Fruit fly (Drosophila melanogaster) whole organism, pupa: ENCODE data around the gene CG11035.

Source experiments
- CG10348 ChIP-seq: fragments of 200-800 bp; sonication (Bioruptor generic); IDR thresholded peaks from 2 replicates; pipeline ENCODE4 v1.3.6; 2022; ENCODE audit warnings: missing biosample characterization, missing genetic modification characterization
- CG12605 ChIP-seq: fragments of 200-800 bp; sonication (Bioruptor generic); IDR thresholded peaks from 2 replicates; pipeline ENCODE4 v1.3.6; 2022; ENCODE audit warnings: missing biosample characterization, missing genetic modification characterization
- CG13204 ChIP-seq: fragments of 200-800 bp; sonication (Bioruptor generic); optimal IDR thresholded peaks from 2 replicates; lab custom pipeline; 2018; ENCODE audit warnings: missing biosample characterization, mild to moderate bottlenecking, missing genetic modification characterization, moderate library complexity
- CG14655 ChIP-seq: fragments of 200-800 bp; sonication (Bioruptor generic); optimal IDR thresholded peaks from 3 replicates; lab custom pipeline; 2017; ENCODE audit warnings: mild to moderate bottlenecking, missing biosample characterization, missing genetic modification reagents, missing genetic modification characterization
- CG15710 ChIP-seq: fragments of 200-800 bp; sonication (Bioruptor generic); optimal IDR thresholded peaks from 2 replicates; lab custom pipeline; 2018; ENCODE audit warnings: missing biosample characterization, mild to moderate bottlenecking, missing genetic modification characterization, moderate library complexity
- CG17806 ChIP-seq: fragments of 200-800 bp; sonication (Bioruptor generic); optimal IDR thresholded peaks from 2 replicates; lab custom pipeline; 2018; ENCODE audit warnings: missing biosample characterization, mild to moderate bottlenecking, missing genetic modification characterization, moderate library complexity
- CG32121 ChIP-seq: fragments of 200-800 bp; sonication (Bioruptor generic); IDR thresholded peaks from 2 replicates; pipeline ENCODE4 v1.3.6; 2022; ENCODE audit warnings: missing biosample characterization, missing genetic modification characterization
- CG34367 ChIP-seq: fragments of 200-800 bp; sonication (Bioruptor generic); optimal IDR thresholded peaks from 2 replicates; lab custom pipeline; 2018; ENCODE audit warnings: missing biosample characterization, mild to moderate bottlenecking, missing genetic modification characterization
- CG4496 ChIP-seq: fragments of 200-800 bp; sonication (Bioruptor generic); IDR thresholded peaks from 3 replicates; pipeline ENCODE4 v1.3.6; 2022; ENCODE audit warnings: missing biosample characterization, missing genetic modification characterization
- CG8159 ChIP-seq: fragments of 200-800 bp; sonication (Bioruptor generic); optimal IDR thresholded peaks from 3 replicates; lab custom pipeline; 2018; ENCODE audit warnings: missing biosample characterization, mild to moderate bottlenecking, missing genetic modification characterization, moderate library complexity
- CG8301 ChIP-seq: fragments of 200-800 bp; sonication (Bioruptor generic); optimal IDR thresholded peaks from 2 replicates; lab custom pipeline; 2018; ENCODE audit warnings: missing biosample characterization, mild to moderate bottlenecking, missing genetic modification characterization
- CG9948 ChIP-seq: fragments of 200-800 bp; sonication (Bioruptor generic); optimal IDR thresholded peaks from 2 replicates; lab custom pipeline; 2018; ENCODE audit warnings: missing biosample characterization, mild to moderate bottlenecking, missing genetic modification characterization, moderate library complexity
- D1 ChIP-seq: fragments of 200-800 bp; sonication (Bioruptor generic); optimal IDR thresholded peaks from 2 replicates; lab custom pipeline; 2018; ENCODE audit warnings: missing biosample characterization, mild to moderate bottlenecking, missing genetic modification characterization, moderate library complexity
- EcR ChIP-seq: fragments of 200-800 bp; sonication (Bioruptor generic); optimal IDR thresholded peaks from 3 replicates; lab custom pipeline; 2019; ENCODE audit warnings: missing biosample characterization, missing genetic modification characterization, mild to moderate bottlenecking, moderate library complexity, missing genetic modification reagents
- Ets98B ChIP-seq: fragments of 200-800 bp; sonication (Bioruptor generic); IDR thresholded peaks from 2 replicates; pipeline ENCODE4 v1.3.6; 2022; ENCODE audit warnings: missing biosample characterization, missing genetic modification characterization
- Pif1A ChIP-seq: fragments of 200-800 bp; sonication (Bioruptor generic); optimal IDR thresholded peaks from 3 replicates; lab custom pipeline; 2016; ENCODE audit warnings: missing biosample characterization, missing genetic modification characterization
- Pif1B ChIP-seq: fragments of 200-800 bp; sonication (Bioruptor generic); optimal IDR thresholded peaks from 3 replicates; lab custom pipeline; 2016; ENCODE audit warnings: missing biosample characterization, missing genetic modification characterization
- Snoo ChIP-seq: fragments of 200-800 bp; sonication (Bioruptor generic); optimal IDR thresholded peaks from 3 replicates; lab custom pipeline; 2017; ENCODE audit warnings: missing biosample characterization, mild to moderate bottlenecking, missing genetic modification characterization, inconsistent platforms
- fd96Ca ChIP-seq: fragments of 200-800 bp; sonication (Bioruptor generic); IDR thresholded peaks from 3 replicates; pipeline ENCODE4 v1.3.6; 2022; ENCODE audit warnings: missing biosample characterization, missing genetic modification characterization
- gl ChIP-seq: fragments of 200-800 bp; sonication (Bioruptor generic); optimal IDR thresholded peaks from 2 replicates; lab custom pipeline; 2018; ENCODE audit warnings: missing biosample characterization, mild to moderate bottlenecking, missing genetic modification characterization
- rn ChIP-seq: fragments of 200-800 bp; sonication (Bioruptor generic); IDR thresholded peaks from 2 replicates; pipeline ENCODE4 v1.3.6; 2022; ENCODE audit warnings: missing biosample characterization, missing genetic modification characterization

CG11035 gene

dm6 chr3R:8001074-8001669, 31.6 kb downstream of the CG11035 start, which contains the start of the genes Kmn2 and CG2698:
Gene Kmn2 (minus strand): TSS chr3R:8001309.
Gene CG2698 (plus strand): TSS chr3R:8001562.
- TF ChIP-seq CG10348 (GFP tag; lab: Robert Waterston, UW) (peak; percentile 93), Snoo (peak; percentile 95), EcR (peak; percentile 61), CG17806 (tag; lab: Kevin White, UChicago) (peak; percentile 93), fd96Ca (GFP tag; lab: Robert Waterston, UW) (peak; percentile 96), CG32121 (GFP tag; lab: Robert Waterston, UW) (peak; percentile 97), CG13204 (GFP tag; lab: Kevin White, UChicago) (no peak), Pif1A (GFP tag; lab: Kevin White, UChicago) (peak; percentile 93), Pif1B (peak; percentile 94), CG8159 (peak; percentile 96), CG15710 (tag; lab: Kevin White, UChicago) (peak; percentile 95), CG4496 (peak; percentile 99), Ets98B (GFP tag; lab: Robert Waterston, UW) (peak; percentile 97), CG34367 (peak; percentile 92), rn (peak; percentile 97), D1 (tag; lab: Kevin White, UChicago) (peak; percentile 80), CG9948 (tag; lab: Kevin White, UChicago) (peak; percentile 93), CG8301 (peak; percentile 94), gl (tag; lab: Kevin White, UChicago) (peak; percentile 79), CG12605 (peak; percentile 95), CG14655 (peak; percentile 94)

- no peak for TF ChIP-seq CG14655
- TF ChIP-seq rn, result no peak
- TF ChIP-seq Pif1A (GFP tag; lab: Kevin White, UChicago), result no peak
- no peak for TF ChIP-seq Pif1B
- TF ChIP-seq gl (tag; lab: Kevin White, UChicago), result no peak
- TF ChIP-seq CG15710 (tag; lab: Kevin White, UChicago), result no peak
- TF ChIP-seq CG12605, result no peak
- no peak for TF ChIP-seq CG4496
- no peak for TF ChIP-seq CG13204 (GFP tag; lab: Kevin White, UChicago)
- no peak for TF ChIP-seq CG9948 (tag; lab: Kevin White, UChicago)
- TF ChIP-seq Snoo, result no peak
- TF ChIP-seq CG34367, result no peak
- TF ChIP-seq Ets98B (GFP tag; lab: Robert Waterston, UW), result no peak
- no peak for TF ChIP-seq CG8159
- no peak for TF ChIP-seq CG17806 (tag; lab: Kevin White, UChicago)
- no peak for TF ChIP-seq CG32121 (GFP tag; lab: Robert Waterston, UW)
- TF ChIP-seq EcR, result no peak
- no peak for TF ChIP-seq CG8301
Observed at dm6 chr3R:7999530-8000116, 33.2 kb downstream of the CG11035 start, which contains the start of gene PIG-H. Gene PIG-H (plus strand): TSS chr3R:7999832.

- TF ChIP-seq Ets98B (GFP tag; lab: Robert Waterston, UW) (no peak), Pif1A (GFP tag; lab: Kevin White, UChicago) (no peak), CG34367 (no peak), EcR (no peak), CG14655 (no peak), Pif1B (no peak), CG13204 (GFP tag; lab: Kevin White, UChicago) (no peak), Snoo (no peak), D1 (tag; lab: Kevin White, UChicago) (no peak), gl (tag; lab: Kevin White, UChicago) (no peak), CG12605 (no peak), fd96Ca (GFP tag; lab: Robert Waterston, UW) (no peak), CG9948 (tag; lab: Kevin White, UChicago) (no peak), CG4496 (no peak), CG17806 (tag; lab: Kevin White, UChicago) (no peak), CG10348 (GFP tag; lab: Robert Waterston, UW) (no peak), CG8301 (no peak), CG32121 (GFP tag; lab: Robert Waterston, UW) (no peak)
Observed at dm6 chr3R:7998778-7999177, 34.0 kb downstream of the CG11035 start.

dm6 chr3R:7995722-7996121, 37.1 kb downstream of the CG11035 start, which contains the start of gene Elovl7:
Gene Elovl7 (minus strand): TSS chr3R:7995852.
- peak; percentile 93 for TF ChIP-seq CG13204 (GFP tag; lab: Kevin White, UChicago)
- no peak for TF ChIP-seq CG4496
- TF ChIP-seq CG9948 (tag; lab: Kevin White, UChicago), result no peak
- TF ChIP-seq gl (tag; lab: Kevin White, UChicago), result no peak
- peak; percentile 41 for TF ChIP-seq EcR
- no peak for TF ChIP-seq CG17806 (tag; lab: Kevin White, UChicago)

- TF ChIP-seq rn (no peak), D1 (tag; lab: Kevin White, UChicago) (no peak), CG14655 (no peak)
Observed at dm6 chr3R:7994629-7995028, 38.2 kb downstream of the CG11035 start.

- TF ChIP-seq fd96Ca (GFP tag; lab: Robert Waterston, UW), result no peak
- TF ChIP-seq gl (tag; lab: Kevin White, UChicago), result no peak
- no peak for TF ChIP-seq D1 (tag; lab: Kevin White, UChicago)
- no peak for TF ChIP-seq Pif1B
- no peak for TF ChIP-seq CG8301
- TF ChIP-seq CG13204 (GFP tag; lab: Kevin White, UChicago), result no peak
- TF ChIP-seq CG34367, result no peak
- TF ChIP-seq rn, result no peak
- TF ChIP-seq CG32121 (GFP tag; lab: Robert Waterston, UW), result no peak
- no peak for TF ChIP-seq Snoo
- TF ChIP-seq Pif1A (GFP tag; lab: Kevin White, UChicago), result no peak
- TF ChIP-seq CG17806 (tag; lab: Kevin White, UChicago), result no peak
- no peak for TF ChIP-seq CG9948 (tag; lab: Kevin White, UChicago)
- no peak for TF ChIP-seq CG14655
- no peak for TF ChIP-seq CG15710 (tag; lab: Kevin White, UChicago)
- TF ChIP-seq CG10348 (GFP tag; lab: Robert Waterston, UW), result no peak
- no peak for TF ChIP-seq CG8159
- TF ChIP-seq EcR, result no peak
Observed at dm6 chr3R:7993506-7993905, 39.3 kb downstream of the CG11035 start.
